Fruit fly (Drosophila melanogaster) whole organism, prepupa: Measurements from ENCODE around the gene nes.

Experiments used
- Blimp-1 ChIP-seq: fragments of 200-800 bp; sonication (Bioruptor generic); optimal IDR thresholded peaks from 3 replicates; lab custom pipeline; 2017; ENCODE audit warnings: missing biosample characterization, missing genetic modification characterization, mild to moderate bottlenecking, moderate library complexity, missing genetic modification reagents
- CG10631 ChIP-seq: fragments of 200-800 bp; sonication (Bioruptor generic); optimal IDR thresholded peaks from 2 replicates; lab custom pipeline; 2016; ENCODE audit warnings: missing biosample characterization, missing genetic modification characterization
- CG10669 ChIP-seq: fragments of 200-800 bp; sonication (Bioruptor generic); optimal IDR thresholded peaks from 3 replicates; lab custom pipeline; 2018; ENCODE audit warnings: missing biosample characterization, mild to moderate bottlenecking, missing genetic modification characterization, moderate library complexity
- CG11294 ChIP-seq: fragments of 200-800 bp; sonication (Bioruptor generic); IDR thresholded peaks from 2 replicates; pipeline ENCODE4 v1.3.6; 2022; ENCODE audit warnings: missing biosample characterization, missing genetic modification characterization
- CG11762 ChIP-seq: fragments of 200-800 bp; sonication (Bioruptor generic); optimal IDR thresholded peaks from 3 replicates; lab custom pipeline; 2016; ENCODE audit warnings: missing biosample characterization, missing genetic modification characterization; ENCODE audit not compliant: insufficient read depth
- CG11902 ChIP-seq: fragments of 200-800 bp; sonication (Bioruptor generic); optimal IDR thresholded peaks from 3 replicates; lab custom pipeline; 2016; ENCODE audit warnings: missing biosample characterization, missing genetic modification characterization
- CG15336 ChIP-seq: fragments of 200-800 bp; sonication (Bioruptor generic); IDR thresholded peaks from 2 replicates; pipeline ENCODE4 v1.3.6; 2022; ENCODE audit warnings: missing biosample characterization, missing genetic modification characterization
- CG1621 ChIP-seq: fragments of 200-800 bp; sonication (Bioruptor generic); optimal IDR thresholded peaks from 3 replicates; lab custom pipeline; 2018; ENCODE audit warnings: missing biosample characterization, mild to moderate bottlenecking, missing genetic modification characterization
- CG16779 ChIP-seq: fragments of 200-800 bp; sonication (Bioruptor generic); optimal IDR thresholded peaks from 3 replicates; lab custom pipeline; 2017; ENCODE audit warnings: missing biosample characterization, mild to moderate bottlenecking, missing genetic modification characterization
- CG3032 ChIP-seq: fragments of 200-800 bp; optimal IDR thresholded peaks from 2 replicates; lab custom pipeline; 2019; ENCODE audit warnings: missing biosample characterization, mild to moderate bottlenecking, missing genetic modification characterization, moderate library complexity
- CG31627 ChIP-seq: fragments of 200-800 bp; sonication (Bioruptor generic); optimal IDR thresholded peaks from 3 replicates; lab custom pipeline; 2016; ENCODE audit warnings: missing biosample characterization, missing genetic modification characterization
- CG32006 ChIP-seq: fragments of 200-800 bp; sonication (Bioruptor generic); optimal IDR thresholded peaks from 3 replicates; lab custom pipeline; 2017; ENCODE audit warnings: missing biosample characterization, mild to moderate bottlenecking, missing genetic modification characterization
- CG3919 ChIP-seq: fragments of 200-800 bp; sonication (Bioruptor generic); optimal IDR thresholded peaks from 3 replicates; lab custom pipeline; 2016; ENCODE audit warnings: missing biosample characterization, missing genetic modification characterization
- CG4318 ChIP-seq: fragments of 200-800 bp; sonication (Bioruptor generic); optimal IDR thresholded peaks from 3 replicates; lab custom pipeline; 2017; ENCODE audit warnings: missing biosample characterization, mild to moderate bottlenecking, missing genetic modification characterization
- CG6163 ChIP-seq: fragments of 200-800 bp; sonication (Bioruptor generic); IDR thresholded peaks from 3 replicates; pipeline ENCODE4 v1.3.6; 2022; ENCODE audit warnings: missing biosample characterization, missing genetic modification characterization
- CG6276 ChIP-seq: fragments of 200-800 bp; sonication (Bioruptor generic); optimal IDR thresholded peaks from 2 replicates; lab custom pipeline; 2017; ENCODE audit warnings: missing biosample characterization, mild to moderate bottlenecking, missing genetic modification characterization
- CG6792 ChIP-seq: fragments of 200-800 bp; sonication (Bioruptor generic); optimal IDR thresholded peaks from 3 replicates; lab custom pipeline; 2016; ENCODE audit warnings: missing biosample characterization, missing genetic modification characterization
- CG6808 ChIP-seq: fragments of 200-800 bp; sonication (Bioruptor generic); optimal IDR thresholded peaks from 3 replicates; lab custom pipeline; 2017; ENCODE audit warnings: missing biosample characterization, missing genetic modification characterization, mild to moderate bottlenecking, moderate library complexity, missing genetic modification reagents
- CG6854 ChIP-seq: fragments of 200-800 bp; sonication (Bioruptor generic); optimal IDR thresholded peaks from 2 replicates; lab custom pipeline; 2017; ENCODE audit warnings: missing biosample characterization, mild to moderate bottlenecking, missing genetic modification characterization
- CG7368 ChIP-seq: fragments of 200-800 bp; sonication (Bioruptor generic); optimal IDR thresholded peaks from 3 replicates; lab custom pipeline; 2016; ENCODE audit warnings: missing biosample characterization, missing genetic modification characterization
- CG9139 ChIP-seq: fragments of 200-800 bp; sonication (Bioruptor generic); optimal IDR thresholded peaks from 3 replicates; lab custom pipeline; 2017; ENCODE audit warnings: missing biosample characterization, mild to moderate bottlenecking, missing genetic modification characterization
- Eip75B ChIP-seq: fragments of 200-800 bp; sonication (Bioruptor generic); optimal IDR thresholded peaks from 3 replicates; lab custom pipeline; 2016; ENCODE audit warnings: missing biosample characterization, missing genetic modification characterization
- Eip93F ChIP-seq: fragments of 200-800 bp; sonication (Bioruptor generic); optimal IDR thresholded peaks from 2 replicates; lab custom pipeline; 2016; ENCODE audit warnings: missing biosample characterization, mild to moderate bottlenecking, missing genetic modification characterization
- Ets21C ChIP-seq: fragments of 200-800 bp; sonication (Bioruptor generic); optimal IDR thresholded peaks from 3 replicates; lab custom pipeline; 2016; ENCODE audit warnings: missing biosample characterization, missing genetic modification characterization
- Ets96B ChIP-seq: fragments of 200-800 bp; optimal IDR thresholded peaks from 2 replicates; lab custom pipeline; 2019; ENCODE audit warnings: missing biosample characterization, mild to moderate bottlenecking, missing genetic modification characterization, moderate library complexity
- Gug ChIP-seq: fragments of 200-800 bp; sonication (Bioruptor generic); IDR thresholded peaks from 2 replicates; pipeline ENCODE4 v1.3.6; 2022; ENCODE audit warnings: missing biosample characterization, missing genetic modification characterization
- Hr38 ChIP-seq: sonication (Bioruptor generic); optimal IDR thresholded peaks from 2 replicates; lab custom pipeline; 2016; ENCODE audit warnings: missing biosample characterization, missing genetic modification characterization
- Hr39 ChIP-seq: fragments of 200-800 bp; sonication (Bioruptor generic); optimal IDR thresholded peaks from 2 replicates; lab custom pipeline; 2016; ENCODE audit warnings: missing biosample characterization, missing genetic modification characterization
- Hr4 ChIP-seq: fragments of 200-800 bp; sonication (Bioruptor generic); optimal IDR thresholded peaks from 3 replicates; lab custom pipeline; 2016; ENCODE audit warnings: missing biosample characterization, missing genetic modification characterization
- Lpt ChIP-seq: fragments of 200-800 bp; sonication (Bioruptor generic); optimal IDR thresholded peaks from 3 replicates; lab custom pipeline; 2016; ENCODE audit warnings: missing biosample characterization, missing genetic modification characterization
- Met ChIP-seq: fragments of 200-800 bp; sonication (Bioruptor generic); optimal IDR thresholded peaks from 3 replicates; lab custom pipeline; 2016; ENCODE audit warnings: missing biosample characterization, missing genetic modification characterization
- Smox ChIP-seq: fragments of 200-800 bp; sonication (Bioruptor generic); optimal IDR thresholded peaks from 3 replicates; lab custom pipeline; 2016; ENCODE audit warnings: missing biosample characterization, missing genetic modification characterization
- Sox14 ChIP-seq: fragments of 200-800 bp; sonication (Bioruptor generic); optimal IDR thresholded peaks from 3 replicates; lab custom pipeline; 2016; ENCODE audit warnings: missing biosample characterization, missing genetic modification characterization
- Sox15 ChIP-seq: fragments of 200-800 bp; sonication (Bioruptor generic); optimal IDR thresholded peaks from 3 replicates; lab custom pipeline; 2016; ENCODE audit warnings: missing biosample characterization, missing genetic modification characterization
- achi ChIP-seq: fragments of 200-800 bp; sonication (Bioruptor generic); optimal IDR thresholded peaks from 3 replicates; lab custom pipeline; 2016; ENCODE audit warnings: missing biosample characterization, missing genetic modification characterization
- acj6 ChIP-seq: fragments of 200-800 bp; sonication (Bioruptor generic); optimal IDR thresholded peaks from 3 replicates; lab custom pipeline; 2016; ENCODE audit warnings: missing biosample characterization, missing genetic modification characterization
- dac ChIP-seq: fragments of 200-800 bp; sonication (Bioruptor generic); optimal IDR thresholded peaks from 2 replicates; lab custom pipeline; 2017; ENCODE audit warnings: missing biosample characterization, mild to moderate bottlenecking, missing genetic modification characterization
- dsx ChIP-seq: fragments of 200-800 bp; optimal IDR thresholded peaks from 3 replicates; lab custom pipeline; 2019; ENCODE audit warnings: missing biosample characterization, mild to moderate bottlenecking, missing genetic modification characterization, moderate library complexity; ENCODE audit not compliant: poor library complexity, severe bottlenecking
- eg ChIP-seq: fragments of 200-800 bp; sonication (Bioruptor generic); IDR thresholded peaks from 3 replicates; pipeline ENCODE4 v1.3.6; 2022; ENCODE audit warnings: missing biosample characterization, missing genetic modification characterization
- esn ChIP-seq: fragments of 200-800 bp; sonication (Bioruptor generic); optimal IDR thresholded peaks from 2 replicates; lab custom pipeline; 2016; ENCODE audit warnings: missing biosample characterization, mild to moderate bottlenecking, missing genetic modification characterization, moderate library complexity
- fd59A ChIP-seq: fragments of 200-800 bp; sonication (Bioruptor generic); optimal IDR thresholded peaks from 2 replicates; lab custom pipeline; 2017; ENCODE audit warnings: missing biosample characterization, mild to moderate bottlenecking, missing genetic modification characterization, missing genetic modification reagents
- fkh ChIP-seq: fragments of 200-800 bp; sonication (Bioruptor generic); optimal IDR thresholded peaks from 3 replicates; lab custom pipeline; 2017; ENCODE audit warnings: missing biosample characterization, mild to moderate bottlenecking, missing genetic modification characterization, moderate library complexity
- lz ChIP-seq: fragments of 200-800 bp; sonication (Bioruptor generic); optimal IDR thresholded peaks from 3 replicates; lab custom pipeline; 2016; ENCODE audit warnings: missing biosample characterization, missing genetic modification characterization
- pdm3 ChIP-seq: fragments of 200-800 bp; sonication (Bioruptor generic); optimal IDR thresholded peaks from 3 replicates; lab custom pipeline; 2016; ENCODE audit warnings: missing biosample characterization, missing genetic modification characterization
- salr ChIP-seq, 2 experiments: fragments of 200-800 bp; sonication (Bioruptor generic); optimal IDR thresholded peaks; 3 replicates each; lab custom pipeline; 2016 to 2018; ENCODE audit warnings: missing biosample characterization in 2 of 2, missing genetic modification characterization in 2 of 2, mild to moderate bottlenecking in 1 of 2
- spab ChIP-seq: fragments of 200-800 bp; sonication (Bioruptor generic); optimal IDR thresholded peaks from 2 replicates; lab custom pipeline; 2017; ENCODE audit warnings: missing biosample characterization, mild to moderate bottlenecking, missing genetic modification characterization, missing genetic modification reagents
- ss ChIP-seq, 2 experiments: fragments of 200-800 bp; sonication (Bioruptor generic); optimal IDR thresholded peaks; 2 replicates in 1 of 2; 3 replicates in 1 of 2; lab custom pipeline; 2017 to 2018; ENCODE audit warnings: mild to moderate bottlenecking in 2 of 2, missing biosample characterization in 2 of 2, missing genetic modification characterization in 2 of 2, moderate library complexity in 1 of 2
- svp ChIP-seq: fragments of 200-800 bp; sonication (Bioruptor generic); peaks from one replicate; lab custom pipeline; 2016; ENCODE audit warnings: missing biosample characterization, missing genetic modification characterization
- vri ChIP-seq: fragments of 200-800 bp; sonication (Bioruptor generic); optimal IDR thresholded peaks from 3 replicates; lab custom pipeline; 2016; ENCODE audit warnings: missing biosample characterization, mild to moderate bottlenecking, missing genetic modification characterization

nes gene

DNA sequence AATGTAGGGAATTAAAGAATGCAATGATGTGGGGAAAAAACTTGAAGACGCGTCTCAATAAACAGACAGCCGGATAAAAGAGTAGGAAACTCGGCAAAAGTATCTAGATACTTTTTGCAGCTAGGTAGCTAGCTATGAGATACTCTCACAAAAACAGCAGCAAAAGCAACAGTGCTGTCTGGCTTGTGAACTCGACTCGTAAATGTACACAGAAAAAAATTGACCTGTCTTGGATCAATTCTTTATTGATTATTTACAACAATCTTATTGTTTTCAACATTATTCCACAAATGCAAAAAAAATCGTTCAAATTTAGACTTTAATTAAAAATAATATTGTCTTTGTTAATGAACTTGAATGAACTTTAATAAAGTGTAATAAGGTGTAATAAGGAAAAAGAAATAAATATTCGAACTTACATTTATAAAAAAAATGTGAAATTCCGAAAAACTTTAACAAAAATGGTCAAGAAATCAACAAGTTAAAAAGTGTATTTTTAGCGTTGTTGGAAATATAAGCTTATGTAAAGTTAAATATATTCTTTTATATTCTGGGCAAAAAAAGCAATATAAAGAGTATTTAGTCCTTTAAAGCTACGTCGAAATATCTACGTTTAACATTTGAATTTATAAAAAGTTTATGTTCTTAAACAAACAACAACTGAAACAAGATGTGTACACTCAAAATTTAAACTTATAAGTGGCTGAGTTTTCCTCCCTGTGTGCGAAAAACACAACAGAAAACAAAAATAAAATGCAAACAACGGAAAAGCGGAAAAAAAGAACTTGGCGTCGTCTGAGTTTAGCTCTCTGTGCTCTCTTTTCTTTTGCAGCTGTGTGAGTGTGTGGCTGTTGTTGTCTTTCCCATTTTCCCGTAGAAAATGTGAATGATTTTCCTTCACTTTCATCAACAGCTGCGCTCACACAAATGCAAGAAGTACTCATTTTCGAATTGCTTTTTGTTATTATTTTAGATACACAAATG is 26.4 kb downstream of the nes start:
- TF ChIP-seq salr (GFP tag; optimal IDR thresholded peaks at IDR 0.05; lab: Kevin White, UChicago) = peak in 1 of 2 experiments; percentile 77
- TF ChIP-seq acj6 (GFP tag; lab: Kevin White, UChicago) = no peak
- no peak for TF ChIP-seq lz (GFP tag; lab: Kevin White, UChicago)
- TF ChIP-seq CG11902 (GFP tag; lab: Kevin White, UChicago) = no peak
- peak; percentile 82 for TF ChIP-seq CG32006 (GFP tag; lab: Kevin White, UChicago)
- TF ChIP-seq CG3032 (tag; lab: Kevin White, UChicago) = no peak
- peak; percentile 52 for TF ChIP-seq svp (GFP tag; lab: Kevin White, UChicago)
- TF ChIP-seq ss (GFP tag; optimal IDR thresholded peaks at IDR 0.05; lab: Kevin White, UChicago) = peak; percentile 32 to 52
- TF ChIP-seq CG6854 (GFP tag; lab: Kevin White, UChicago) = no peak
- TF ChIP-seq Blimp-1 = no peak
- peak; percentile 16 for TF ChIP-seq CG10669
- TF ChIP-seq CG11762 = no peak
- TF ChIP-seq Gug = 0 out of 2 replicates have a peak, but pooled peaks have one; percentile 19
- TF ChIP-seq CG6276 (GFP tag; lab: Kevin White, UChicago) = peak; percentile 85
- TF ChIP-seq CG10631 (GFP tag; lab: Kevin White, UChicago) = peak; percentile 27
- no peak for TF ChIP-seq Sox14 (GFP tag; lab: Kevin White, UChicago)
- TF ChIP-seq dac (GFP tag; lab: Kevin White, UChicago) = peak; percentile 54
- TF ChIP-seq CG6808 (GFP tag; lab: Kevin White, UChicago) = peak; percentile 53
- TF ChIP-seq Sox15 (GFP tag; lab: Kevin White, UChicago) = no peak
- peak; percentile 38 for TF ChIP-seq CG4318 (GFP tag; lab: Kevin White, UChicago)
- TF ChIP-seq CG1621 = peak; percentile 34
- TF ChIP-seq CG11294 = peak; percentile 20; the same call in 1 of the 2 replicates
- peak; percentile 83 for TF ChIP-seq CG6163
- no peak for TF ChIP-seq Hr38 (GFP tag; lab: Kevin White, UChicago)
- TF ChIP-seq eg (GFP tag; lab: Robert Waterston, UW) = peak; percentile 93
- no peak for TF ChIP-seq CG9139 (GFP tag; lab: Kevin White, UChicago)
- TF ChIP-seq CG3919 (GFP tag; lab: Kevin White, UChicago) = peak; percentile 9
- TF ChIP-seq Hr4 (GFP tag; lab: Kevin White, UChicago) = peak; percentile 59
- TF ChIP-seq esn (GFP tag; lab: Kevin White, UChicago) = peak; percentile 15
- TF ChIP-seq CG31627 (GFP tag; lab: Kevin White, UChicago) = no peak
- TF ChIP-seq Lpt (GFP tag; lab: Kevin White, UChicago) = peak; percentile 60
- no peak for TF ChIP-seq fkh
- no peak for TF ChIP-seq spab (GFP tag; lab: Kevin White, UChicago)
- no peak for TF ChIP-seq vri (GFP tag; lab: Kevin White, UChicago)
- TF ChIP-seq CG16779 (tag; lab: Kevin White, UChicago) = peak; percentile 50
- TF ChIP-seq dsx (GFP tag; lab: Kevin White, UChicago) = no peak
- TF ChIP-seq CG6792 = no peak
- peak; percentile 16 for TF ChIP-seq Ets96B (tag; lab: Kevin White, UChicago)
- TF ChIP-seq Ets21C (GFP tag; lab: Kevin White, UChicago) = no peak
- TF ChIP-seq CG7368 (GFP tag; lab: Kevin White, UChicago) = no peak
- TF ChIP-seq Eip75B (GFP tag; lab: Kevin White, UChicago) = no peak
- TF ChIP-seq pdm3 = peak; percentile 12
- TF ChIP-seq Met = no peak
- peak; percentile 7 for TF ChIP-seq achi (GFP tag; lab: Kevin White, UChicago)
- no peak for TF ChIP-seq fd59A (GFP tag; lab: Kevin White, UChicago)
- TF ChIP-seq Eip93F (GFP tag; lab: Kevin White, UChicago) = no peak
- no peak for TF ChIP-seq Hr39 (GFP tag; lab: Kevin White, UChicago)
- peak; percentile 71 for TF ChIP-seq CG15336 (GFP tag; lab: Robert Waterston, UW)
- TF ChIP-seq Smox (GFP tag; lab: Kevin White, UChicago) = no peak
